Worm (Caenorhabditis elegans): ENCODE results near the gene R11D1.7.

DNA sequence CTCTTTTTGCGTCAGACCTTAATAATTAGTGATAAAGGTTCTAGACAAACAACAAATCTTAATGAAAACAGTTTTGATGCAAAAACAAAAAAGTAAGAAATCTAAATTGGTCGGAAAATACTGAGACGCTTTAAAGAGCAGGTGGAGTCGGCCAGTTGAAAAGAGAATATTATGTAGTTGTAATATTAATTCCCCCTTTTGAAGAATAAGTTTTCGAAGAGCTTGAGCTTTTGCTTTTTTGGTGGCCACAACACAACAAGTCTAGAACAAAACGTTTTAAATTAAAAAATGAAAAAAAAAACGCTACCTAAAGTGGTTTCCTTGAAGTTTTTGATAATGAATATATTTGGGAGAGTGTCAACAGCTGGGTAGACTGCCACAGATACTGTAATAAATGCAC lies 3.4 kb upstream of the R11D1.7 start, which contains the start of gene str-178:
- no peak for TF ChIP-seq sptf-1 (tag; optimal IDR thresholded peaks at IDR 0.05)
- TF ChIP-seq pha-4 (tag; optimal IDR thresholded peaks at IDR 0.05): no peak
- TF ChIP-seq unc-39 (tag; optimal IDR thresholded peaks at IDR 0.05): no peak
- TF ChIP-seq nhr-28 (tag; optimal IDR thresholded peaks at IDR 0.05): no peak
